Fruit fly (Drosophila melanogaster): Measurements from ENCODE around the gene mRpL11.
A peak's percentile ranks its signal among the peaks of the same experiment; 100 is the strongest.

mRpL11 gene

DNA sequence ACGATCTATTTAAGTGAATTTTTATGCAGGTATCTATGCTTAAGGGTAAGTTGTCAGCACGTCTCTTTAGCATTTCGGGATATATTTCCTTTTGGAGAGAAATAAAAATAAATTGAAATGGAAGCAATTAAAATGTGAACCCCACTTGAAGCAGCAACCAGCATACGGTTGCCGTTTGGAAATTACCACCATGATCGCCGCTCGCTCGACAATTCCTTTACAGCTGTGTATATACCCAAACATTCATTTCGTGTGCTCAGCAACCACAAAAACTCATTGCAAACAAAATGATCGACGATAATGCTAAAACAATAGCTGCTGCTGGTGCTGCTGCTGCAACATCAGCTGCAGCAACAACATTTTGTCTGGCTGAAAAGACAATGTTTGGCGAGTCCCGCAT, 45.3 kb upstream of the mRpL11 start:
- no peak for TF ChIP-seq Blimp-1 (GFP tag; optimal IDR thresholded peaks at IDR 0.05)
- no peak for TF ChIP-seq CG6854 (GFP tag; optimal IDR thresholded peaks at IDR 0.05)
- no peak for TF ChIP-seq CG7368 (GFP tag; optimal IDR thresholded peaks at IDR 0.05)
- TF ChIP-seq CG15336 (GFP tag; IDR thresholded peaks at IDR 0.05), result no peak
- TF ChIP-seq CG6276 (GFP tag; optimal IDR thresholded peaks at IDR 0.05), result no peak

DNA sequence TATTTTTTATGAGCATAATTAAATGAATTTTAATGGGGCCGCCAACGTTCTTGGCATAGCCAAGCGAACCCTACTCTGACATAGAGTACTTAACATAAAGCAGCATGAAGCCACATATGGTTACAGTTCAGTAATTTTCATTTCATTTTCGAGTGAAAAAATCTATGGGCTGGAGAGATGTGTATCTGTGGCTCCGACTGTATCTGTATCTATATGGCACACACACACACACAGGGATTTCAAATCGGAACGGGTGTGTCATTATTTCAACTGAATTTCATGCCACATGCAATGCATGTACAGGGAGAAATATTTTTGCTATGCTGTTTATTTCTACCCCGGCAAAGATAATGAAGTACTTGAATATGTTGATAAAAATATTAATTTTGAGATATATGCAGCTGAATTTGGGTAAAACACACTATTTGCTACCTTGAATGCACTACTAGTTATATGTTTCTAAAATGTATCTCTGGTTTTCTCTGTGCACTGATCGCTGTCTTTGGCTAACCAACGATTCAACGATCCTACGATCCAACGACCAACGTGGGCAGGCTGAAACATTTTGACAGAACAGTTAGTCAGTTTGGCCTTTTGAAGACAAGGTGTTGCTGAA, 44.3 kb upstream of the mRpL11 start:
- TF ChIP-seq Gug (GFP tag; IDR thresholded peaks at IDR 0.05) (peak; percentile 13; the same call in 1 of the 2 replicates), CG6276 (GFP tag; optimal IDR thresholded peaks at IDR 0.05) (peak; percentile 36), eg (GFP tag; IDR thresholded peaks at IDR 0.05) (peak; percentile 57; the same call in 2 of the 3 replicates), CG6808 (GFP tag; optimal IDR thresholded peaks at IDR 0.05) (no peak), Ets96B (tag; optimal IDR thresholded peaks at IDR 0.05) (peak; percentile 12), CG9139 (GFP tag; optimal IDR thresholded peaks at IDR 0.05) (no peak), CG32006 (GFP tag; optimal IDR thresholded peaks at IDR 0.05) (peak; percentile 41), CG8119 (GFP tag; IDR thresholded peaks at IDR 0.05) (peak; percentile 21; the same call in 1 of the 3 replicates), CG15336 (GFP tag; IDR thresholded peaks at IDR 0.05) (peak; percentile 39; the same call in 1 of the 2 replicates), svp (GFP tag) (peak; percentile 58), pdm3 (GFP tag; optimal IDR thresholded peaks at IDR 0.05) (no peak), CG6163 (GFP tag; IDR thresholded peaks at IDR 0.05) (peak; percentile 23; the same call in 1 of the 3 replicates), ss (GFP tag; optimal IDR thresholded peaks at IDR 0.05) (peak in 1 of 2 experiments; percentile 13)

DNA sequence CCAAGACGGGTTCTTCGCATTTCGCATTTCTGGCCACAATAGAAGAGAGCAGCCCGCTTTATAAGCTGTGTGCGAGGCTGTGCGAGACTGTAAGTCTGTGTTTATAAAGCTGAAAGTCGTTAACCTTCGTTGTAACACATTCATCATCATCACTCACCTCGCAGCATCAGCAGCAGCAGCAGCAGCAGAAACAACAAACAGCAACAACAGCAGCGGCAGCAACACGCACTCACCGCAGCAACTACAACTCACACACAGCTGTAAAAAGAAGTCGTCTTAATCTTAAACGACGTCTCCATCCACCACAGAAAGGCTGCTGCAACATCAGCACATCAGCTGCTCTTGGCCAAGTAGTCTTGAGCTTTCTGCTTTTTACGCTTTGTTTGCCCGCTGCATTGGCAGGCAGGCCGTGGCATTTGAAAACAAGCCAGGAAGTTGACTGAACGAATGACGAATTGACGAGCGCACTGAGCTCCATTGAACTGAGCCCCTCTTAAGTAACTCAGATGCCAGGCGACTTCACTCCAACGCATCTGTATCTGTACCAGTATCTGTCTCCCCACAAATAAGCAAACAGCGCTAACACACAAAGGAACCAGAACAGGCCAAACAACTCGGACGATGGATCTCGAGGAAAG, 42.9 kb upstream of the mRpL11 start:
- no peak for TF ChIP-seq CG10631 (GFP tag; optimal IDR thresholded peaks at IDR 0.05)
- TF ChIP-seq ss (GFP tag; optimal IDR thresholded peaks at IDR 0.05), result peak in 1 of 2 experiments; percentile 5
- peak; percentile 71 for TF ChIP-seq svp (GFP tag)

DNA sequence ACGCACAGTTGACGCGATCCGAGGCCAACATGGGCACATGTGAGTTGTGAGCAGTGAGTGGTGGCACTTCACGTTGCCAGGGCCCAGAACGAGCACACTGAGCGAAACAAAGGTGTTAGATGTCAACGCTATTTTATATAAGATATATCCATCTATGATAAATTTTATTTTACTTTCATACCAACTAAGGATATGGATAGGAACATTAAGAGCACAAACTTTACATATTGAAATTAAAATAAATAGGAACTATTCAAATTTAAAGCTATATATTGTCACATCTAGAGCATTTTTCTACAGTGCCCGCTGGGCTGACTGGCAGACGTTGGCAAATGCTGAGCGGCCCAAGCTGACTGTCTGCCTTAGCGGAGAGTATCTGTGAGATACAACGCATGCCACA, 41.9 kb upstream of the mRpL11 start:
- TF ChIP-seq Sox14 (GFP tag; optimal IDR thresholded peaks at IDR 0.05), result peak; percentile 57
- no peak for TF ChIP-seq Sox15 (GFP tag; optimal IDR thresholded peaks at IDR 0.05)
- no peak for TF ChIP-seq Blimp-1 (GFP tag; optimal IDR thresholded peaks at IDR 0.05)
- TF ChIP-seq CG34406 (GFP tag; optimal IDR thresholded peaks at IDR 0.05), result peak; percentile 9
- no peak for TF ChIP-seq fkh (GFP tag; optimal IDR thresholded peaks at IDR 0.05)
- peak; percentile 35 for TF ChIP-seq Eip75B (GFP tag; optimal IDR thresholded peaks at IDR 0.05)
- TF ChIP-seq Met (GFP tag; optimal IDR thresholded peaks at IDR 0.05), result peak; percentile 57
- peak; percentile 32 for TF ChIP-seq CG6808 (GFP tag; optimal IDR thresholded peaks at IDR 0.05)
- TF ChIP-seq topi (GFP tag; optimal IDR thresholded peaks at IDR 0.05), result peak; percentile 33
- peak; percentile 8 to 22 for TF ChIP-seq ss (GFP tag; optimal IDR thresholded peaks at IDR 0.05)
- no peak for TF ChIP-seq CG31627 (GFP tag; optimal IDR thresholded peaks at IDR 0.05)
- TF ChIP-seq Ets21C (GFP tag; optimal IDR thresholded peaks at IDR 0.05), result no peak
- no peak for TF ChIP-seq Smox (GFP tag; optimal IDR thresholded peaks at IDR 0.05)
- peak; percentile 50 for TF ChIP-seq pdm3 (GFP tag; optimal IDR thresholded peaks at IDR 0.05)
- peak; percentile 41 for TF ChIP-seq cyc (GFP tag; optimal IDR thresholded peaks at IDR 0.05)
- TF ChIP-seq CG1621 (tag; optimal IDR thresholded peaks at IDR 0.05), result no peak
- peak; percentile 41 for TF ChIP-seq CG3032 (tag; optimal IDR thresholded peaks at IDR 0.05)
- no peak for TF ChIP-seq Hr38 (GFP tag; optimal IDR thresholded peaks at IDR 0.05)
- TF ChIP-seq OdsH (GFP tag; optimal IDR thresholded peaks at IDR 0.05), result peak; percentile 68
- TF ChIP-seq CG4318 (GFP tag; optimal IDR thresholded peaks at IDR 0.05), result peak; percentile 45
- TF ChIP-seq CG8319 (GFP tag; optimal IDR thresholded peaks at IDR 0.05), result peak; percentile 24
- TF ChIP-seq spab (GFP tag; optimal IDR thresholded peaks at IDR 0.05), result peak; percentile 34
- TF ChIP-seq achi (GFP tag; optimal IDR thresholded peaks at IDR 0.05), result peak; percentile 69
- TF ChIP-seq CG6792 (GFP tag; optimal IDR thresholded peaks at IDR 0.05), result peak; percentile 42
- no peak for TF ChIP-seq fd85E (GFP tag; optimal IDR thresholded peaks at IDR 0.05)
- peak; percentile 46 for TF ChIP-seq esn (GFP tag; optimal IDR thresholded peaks at IDR 0.05)
- no peak for TF ChIP-seq Eip93F (GFP tag; optimal IDR thresholded peaks at IDR 0.05)
- TF ChIP-seq CG6854 (GFP tag; optimal IDR thresholded peaks at IDR 0.05), result no peak
- TF ChIP-seq CG6276 (GFP tag; optimal IDR thresholded peaks at IDR 0.05), result peak; percentile 43
- TF ChIP-seq Ets96B (tag; optimal IDR thresholded peaks at IDR 0.05), result peak; percentile 58
- TF ChIP-seq svp (GFP tag), result peak; percentile 69
- peak; percentile 42 for TF ChIP-seq dac (GFP tag; optimal IDR thresholded peaks at IDR 0.05)
- peak; percentile 73 for TF ChIP-seq CG3919 (GFP tag; optimal IDR thresholded peaks at IDR 0.05)
- no peak for TF ChIP-seq vri (GFP tag; optimal IDR thresholded peaks at IDR 0.05)

All from whole organism, prepupa.